Worm (Caenorhabditis elegans) whole organism, L2 larva: ENCODE data around the gene fbxb-16.

Experiments
- ZK546.5 ChIP-seq: sonication (generic microtip); optimal IDR thresholded peaks from 2 replicates; lab custom pipeline; 2017; ENCODE audit warnings: missing biosample characterization, missing genetic modification characterization
- alr-1 ChIP-seq: fragments of 150-350 bp; optimal IDR thresholded peaks from 2 replicates; lab custom pipeline; 2014; ENCODE audit warnings: missing biosample characterization, missing genetic modification characterization
- ceh-16 ChIP-seq: fragments of 150-350 bp; optimal IDR thresholded peaks from 2 replicates; lab custom pipeline; 2014; ENCODE audit warnings: missing biosample characterization, missing genetic modification characterization
- dmd-4 ChIP-seq: sonication (generic microtip); optimal IDR thresholded peaks from 2 replicates; lab custom pipeline; 2017; ENCODE audit warnings: missing biosample characterization, missing genetic modification characterization
- lin-11 ChIP-seq: fragments of 150-350 bp; sonication (generic microtip); optimal IDR thresholded peaks from 2 replicates; lab custom pipeline; 2014; ENCODE audit warnings: missing biosample characterization, missing genetic modification characterization, inconsistent platforms, mixed read lengths
- lsy-2 ChIP-seq, 2 experiments: fragments of 150-350 bp in 1 of 2; sonication (generic microtip) in 1 of 2; optimal IDR thresholded peaks; 2 replicates each; lab custom pipeline; 2014 to 2017; ENCODE audit warnings: missing biosample characterization in 2 of 2, missing genetic modification characterization in 2 of 2
- nhr-12 ChIP-seq: fragments of 150-350 bp; optimal IDR thresholded peaks from 2 replicates; lab custom pipeline; 2014; ENCODE audit warnings: missing biosample characterization, missing genetic modification characterization
- snpc-4 ChIP-seq: fragments of 150-350 bp; optimal IDR thresholded peaks from 2 replicates; lab custom pipeline; 2014; ENCODE audit warnings: missing biosample characterization, missing genetic modification characterization
- unc-39 ChIP-seq: fragments of 150-350 bp; optimal IDR thresholded peaks from 2 replicates; lab custom pipeline; 2014; ENCODE audit warnings: missing biosample characterization, missing genetic modification characterization
- unc-62 ChIP-seq: fragments of 150-350 bp; optimal IDR thresholded peaks from 2 replicates; lab custom pipeline; 2014; ENCODE audit warnings: missing biosample characterization, missing genetic modification reagents, missing genetic modification characterization
- zag-1 ChIP-seq: fragments of 150-350 bp; optimal IDR thresholded peaks from 2 replicates; lab custom pipeline; 2014; ENCODE audit warnings: missing biosample characterization, missing genetic modification characterization
- ztf-11 ChIP-seq: sonication (generic microtip); optimal IDR thresholded peaks from 2 replicates; lab custom pipeline; 2017; ENCODE audit warnings: missing biosample characterization, missing genetic modification characterization

ce11 chrII:1662881-1663280 lies 11.2 kb upstream of the fbxb-16 start, which contains the start of gene ZC204.14:
- TF ChIP-seq snpc-4 (tag; lab: Kevin White, UChicago): no peak
- no peak for TF ChIP-seq zag-1 (tag; lab: Kevin White, UChicago)
- TF ChIP-seq ZK546.5 (tag; lab: Kevin White, UChicago): no peak
- TF ChIP-seq ceh-16: no peak
- no peak for TF ChIP-seq unc-62 (GFP tag; lab: Kevin White, UChicago)
- no peak for TF ChIP-seq nhr-12 (tag; lab: Kevin White, UChicago)
- no peak for TF ChIP-seq dmd-4 (tag; lab: Kevin White, UChicago)
- TF ChIP-seq lin-11: no peak
- TF ChIP-seq ztf-11 (tag; lab: Kevin White, UChicago): no peak
- TF ChIP-seq unc-39 (tag; lab: Kevin White, UChicago): no peak
- TF ChIP-seq alr-1 (tag; lab: Kevin White, UChicago): no peak
- TF ChIP-seq lsy-2 (tag; optimal IDR thresholded peaks at IDR 0.05; lab: Kevin White, UChicago): peak in 1 of 2 experiments; percentile 41
